Worm (Caenorhabditis elegans): ENCODE measurements around the gene T25B9.2.

DNA sequence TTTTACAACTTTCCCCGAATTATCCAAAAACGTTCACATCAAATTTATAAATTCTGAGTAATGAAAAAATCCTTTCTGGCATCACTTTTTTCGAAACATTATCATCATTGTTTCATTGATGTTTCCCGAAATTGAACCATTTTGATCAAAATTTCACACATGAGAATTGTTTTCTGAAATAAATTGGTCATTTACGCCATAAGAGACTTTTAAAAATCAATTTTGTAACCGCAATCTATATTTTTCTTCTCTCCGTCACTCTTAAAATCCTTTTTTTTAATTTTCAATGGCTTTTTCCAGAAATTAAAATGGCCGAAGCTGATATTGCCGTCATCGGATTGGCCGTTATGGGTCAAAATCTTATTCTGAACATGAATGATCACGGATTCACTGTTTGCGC is 17.7 kb upstream of the T25B9.2 start, which contains the start of gene T25B9.9:
- TF ChIP-seq elt-3 (tag; optimal IDR thresholded peaks at IDR 0.05) (no peak), drap-1 (GFP tag; optimal IDR thresholded peaks at IDR 0.05) (no peak), lsy-2 (tag; optimal IDR thresholded peaks at IDR 0.05) (no peak)

Data from whole organism, mixed stage, embryonic.